Worm (Caenorhabditis elegans): Measurements from ENCODE around the gene kreg-1.

kreg-1 gene

ce11 chrX:8697517-8697916, 12.0 kb upstream of the kreg-1 start, which contains the start of gene frpr-8:
Gene frpr-8, plus strand, starts transcription at chrX:8697817.
- TF ChIP-seq ztf-11 (tag; optimal IDR thresholded peaks at IDR 0.05) = no peak

- TF ChIP-seq peb-1 (tag; optimal IDR thresholded peaks at IDR 0.05) (no peak), snpc-4 (tag; optimal IDR thresholded peaks at IDR 0.05) (peak; percentile 72)
Observed at ce11 chrX:8703664-8704356, 5.8 kb upstream of the kreg-1 start, which contains the start of gene jbts-14. Gene jbts-14, plus strand, starts transcription at chrX:8704306.

- TF ChIP-seq ZK546.5 (tag; optimal IDR thresholded peaks at IDR 0.05) (no peak), skn-1 (tag; optimal IDR thresholded peaks at IDR 0.05) (no peak), elt-1 (tag; optimal IDR thresholded peaks at IDR 0.05) (no peak), unc-39 (tag; optimal IDR thresholded peaks at IDR 0.05) (no peak), ceh-16 (tag; optimal IDR thresholded peaks at IDR 0.05) (no peak), nhr-25 (tag; optimal IDR thresholded peaks at IDR 0.05) (no peak), ceh-82 (tag; optimal IDR thresholded peaks at IDR 0.05) (no peak), aly-2 (tag; optimal IDR thresholded peaks at IDR 0.05) (no peak), R02D3.7 (tag; optimal IDR thresholded peaks at IDR 0.05) (no peak), nhr-77 (tag; optimal IDR thresholded peaks at IDR 0.05) (no peak), egl-27 (tag; optimal IDR thresholded peaks at IDR 0.05) (no peak)
Observed at ce11 chrX:8704830-8705229, 4.7 kb upstream of the kreg-1 start.

DNA sequence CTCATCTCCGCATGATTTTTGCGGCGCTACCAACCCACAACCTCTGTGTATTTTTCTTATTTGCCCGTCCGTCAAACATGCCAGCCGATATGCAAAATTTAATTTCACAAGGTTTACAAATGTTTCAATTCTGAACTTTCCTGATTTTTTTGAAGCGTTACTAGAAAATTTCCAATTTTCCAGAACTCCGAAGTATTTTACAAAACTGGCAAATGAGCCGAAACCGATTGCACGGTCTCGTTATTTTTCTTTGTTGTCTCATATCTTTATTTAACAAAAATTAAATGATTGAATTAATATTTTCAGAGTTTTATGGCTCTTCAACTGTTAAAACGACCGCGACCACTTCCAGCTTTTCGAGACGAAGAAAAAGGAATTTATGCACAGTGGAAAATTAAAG, 1.5 kb upstream of the kreg-1 start, which contains the start of gene F53A9.3:
TSS of gene F53A9.3 (plus strand) at position 301 of the 400 bp plus-strand sequence.
- TF ChIP-seq lin-13 (GFP tag; optimal IDR thresholded peaks at IDR 0.05) (no peak), ama-1 (optimal IDR thresholded peaks at IDR 0.05) (no peak), Y55F3AM.14 (GFP tag; optimal IDR thresholded peaks at IDR 0.05) (no peak), elt-3 (tag; optimal IDR thresholded peaks at IDR 0.05) (no peak), nhr-77 (tag; optimal IDR thresholded peaks at IDR 0.05) (no peak)

ce11 chrX:8711141-8711645, 1.6 kb downstream of the kreg-1 start, which contains the start of gene F53A9.1:
Gene F53A9.1, plus strand, starts transcription at chrX:8711595.
- TF ChIP-seq snpc-4 (tag; optimal IDR thresholded peaks at IDR 0.05) (no peak), nhr-77 (tag; optimal IDR thresholded peaks at IDR 0.05) (no peak), fos-1 (tag; optimal IDR thresholded peaks at IDR 0.05) (peak; percentile 22)

- TF ChIP-seq zag-1 (tag; optimal IDR thresholded peaks at IDR 0.05) = no peak
- TF ChIP-seq mab-5 (tag; optimal IDR thresholded peaks at IDR 0.05) = no peak
- no peak for TF ChIP-seq C34F6.9 (tag; optimal IDR thresholded peaks at IDR 0.05)
- no peak for TF ChIP-seq unc-39 (tag; optimal IDR thresholded peaks at IDR 0.05)
- TF ChIP-seq blmp-1 (tag; optimal IDR thresholded peaks at IDR 0.05; ENCODE audit: insufficient read depth) = no peak
- no peak for TF ChIP-seq sem-4 (tag; optimal IDR thresholded peaks at IDR 0.05)
- no peak for TF ChIP-seq unc-55 (GFP tag; optimal IDR thresholded peaks at IDR 0.05)
- no peak for TF ChIP-seq aly-2 (tag; optimal IDR thresholded peaks at IDR 0.05)
- no peak for TF ChIP-seq nhr-25 (tag; optimal IDR thresholded peaks at IDR 0.05)
- no peak for TF ChIP-seq Y55F3AM.14 (GFP tag; optimal IDR thresholded peaks at IDR 0.05)
- TF ChIP-seq F13H6.1 (tag; optimal IDR thresholded peaks at IDR 0.05) = peak; percentile 23
- no peak for TF ChIP-seq sma-3 (GFP tag; optimal IDR thresholded peaks at IDR 0.05)
- peak; percentile 37 for TF ChIP-seq crh-2 (tag; optimal IDR thresholded peaks at IDR 0.05)
- peak; percentile 51 for TF ChIP-seq sma-9 (GFP tag; optimal IDR thresholded peaks at IDR 0.05)
- TF ChIP-seq sma-9 (tag; optimal IDR thresholded peaks at IDR 0.05) = no peak
- no peak for TF ChIP-seq nhr-12 (tag; optimal IDR thresholded peaks at IDR 0.05)
- TF ChIP-seq R02D3.7 (tag; optimal IDR thresholded peaks at IDR 0.05) = no peak
- TF ChIP-seq lin-39 (tag; optimal IDR thresholded peaks at IDR 0.05) = no peak
- no peak for TF ChIP-seq skn-1 (tag; optimal IDR thresholded peaks at IDR 0.05)
- TF ChIP-seq nhr-11 (tag; optimal IDR thresholded peaks at IDR 0.05) = no peak
- no peak for TF ChIP-seq nhr-237 (tag; optimal IDR thresholded peaks at IDR 0.05)
- no peak for TF ChIP-seq elt-3 (tag; optimal IDR thresholded peaks at IDR 0.05)
- TF ChIP-seq dmd-4 (tag; optimal IDR thresholded peaks at IDR 0.05) = no peak
- TF ChIP-seq nhr-6 (tag; optimal IDR thresholded peaks at IDR 0.05) = no peak
- TF ChIP-seq lsy-2 (tag; optimal IDR thresholded peaks at IDR 0.05) = no peak
- TF ChIP-seq fos-1 (tag; optimal IDR thresholded peaks at IDR 0.05) = peak; percentile 81
- TF ChIP-seq mbf-1 (tag; optimal IDR thresholded peaks at IDR 0.05) = no peak
- no peak for TF ChIP-seq unc-62 (GFP tag; optimal IDR thresholded peaks at IDR 0.05)
- no peak for TF ChIP-seq snpc-4 (tag; optimal IDR thresholded peaks at IDR 0.05)
- no peak for TF ChIP-seq ztf-1 (GFP tag; conservative IDR thresholded peaks at IDR 0.05)
- TF ChIP-seq lin-11 (tag; optimal IDR thresholded peaks at IDR 0.05) = no peak
- TF ChIP-seq ZK546.5 (tag; optimal IDR thresholded peaks at IDR 0.05) = no peak
- TF ChIP-seq nhr-129 (tag; optimal IDR thresholded peaks at IDR 0.05) = no peak
Observed at ce11 chrX:8712662-8713061, 3.1 kb downstream of the kreg-1 start.
